Worm (Caenorhabditis elegans) whole organism, L3 larva: ENCODE data around the gene F19C6.4.

Experiments used
- R02D3.7 ChIP-seq: fragments of 150-350 bp; optimal IDR thresholded peaks from 2 replicates; lab custom pipeline; 2014; ENCODE audit warnings: missing biosample characterization, missing genetic modification characterization
- aly-2 ChIP-seq: fragments of 150-350 bp; optimal IDR thresholded peaks from 2 replicates; lab custom pipeline; 2014; ENCODE audit warnings: missing biosample characterization, missing genetic modification characterization
- ama-1 ChIP-seq: fragments of 150-350 bp; optimal IDR thresholded peaks from 2 replicates; lab custom pipeline; 2018
- ceh-16 ChIP-seq: sonication (generic microtip); optimal IDR thresholded peaks from 2 replicates; lab custom pipeline; 2017; ENCODE audit warnings: missing biosample characterization, missing genetic modification characterization
- ceh-28 ChIP-seq: fragments of 150-350 bp; optimal IDR thresholded peaks from 2 replicates; lab custom pipeline; 2014; ENCODE audit warnings: missing biosample characterization, missing genetic modification reagents, missing genetic modification characterization
- ceh-82 ChIP-seq: fragments of 150-350 bp; optimal IDR thresholded peaks from 2 replicates; lab custom pipeline; 2014; ENCODE audit warnings: missing biosample characterization, missing genetic modification characterization
- ceh-9 ChIP-seq: sonication (generic microtip); optimal IDR thresholded peaks from 2 replicates; lab custom pipeline; 2018; ENCODE audit warnings: missing biosample characterization, missing genetic modification characterization
- daf-12 ChIP-seq: fragments of 150-350 bp; optimal IDR thresholded peaks from 2 replicates; lab custom pipeline; 2014; ENCODE audit warnings: missing biosample characterization, missing genetic modification reagents, missing genetic modification characterization
- egl-27 ChIP-seq: sonication (generic microtip); optimal IDR thresholded peaks from 4 replicates; lab custom pipeline; 2017; ENCODE audit warnings: missing biosample characterization, missing genetic modification reagents, missing genetic modification characterization
- egl-5 ChIP-seq: fragments of 150-350 bp; optimal IDR thresholded peaks from 2 replicates; lab custom pipeline; 2017; ENCODE audit warnings: missing biosample characterization, missing genetic modification reagents, missing genetic modification characterization, inconsistent platforms
- elt-1 ChIP-seq: fragments of 150-350 bp; optimal IDR thresholded peaks from 2 replicates; lab custom pipeline; 2014; ENCODE audit warnings: missing biosample characterization, missing genetic modification characterization
- elt-2 ChIP-seq: sonication (generic microtip); optimal IDR thresholded peaks from 2 replicates; lab custom pipeline; 2016; ENCODE audit warnings: missing genetic modification reagents, mild to moderate bottlenecking, missing genetic modification characterization, missing compliant biosample characterization
- elt-3 ChIP-seq, 3 experiments: fragments of 150-350 bp in 1 of 3; sonication (generic microtip) in 2 of 3; optimal IDR thresholded peaks; 2 replicates in 2 of 3; 4 replicates in 1 of 3; lab custom pipeline; 2014 to 2017; ENCODE audit warnings: missing biosample characterization in 3 of 3, missing genetic modification characterization in 3 of 3
- eor-1 ChIP-seq, 2 experiments: fragments of 150-350 bp; optimal IDR thresholded peaks; 2 replicates each; lab custom pipeline; 2014 to 2018; ENCODE audit warnings: missing biosample characterization in 2 of 2, missing genetic modification characterization in 2 of 2
- fkh-10 ChIP-seq: sonication (generic microtip); optimal IDR thresholded peaks from 2 replicates; lab custom pipeline; 2017; ENCODE audit warnings: missing biosample characterization, missing genetic modification reagents, missing genetic modification characterization
- fkh-2 ChIP-seq: fragments of 150-350 bp; optimal IDR thresholded peaks from 2 replicates; lab custom pipeline; 2014; ENCODE audit warnings: missing biosample characterization, missing genetic modification reagents, missing genetic modification characterization
- fos-1 ChIP-seq: fragments of 150-350 bp; optimal IDR thresholded peaks from 2 replicates; lab custom pipeline; 2014; ENCODE audit warnings: missing biosample characterization, missing genetic modification characterization
- hmg-11 ChIP-seq: sonication (generic microtip); optimal IDR thresholded peaks from 2 replicates; lab custom pipeline; 2016; ENCODE audit warnings: missing genetic modification characterization, missing compliant biosample characterization
- jun-1 ChIP-seq: fragments of 150-350 bp; optimal IDR thresholded peaks from 2 replicates; lab custom pipeline; 2014; ENCODE audit warnings: missing biosample characterization, missing genetic modification reagents, missing genetic modification characterization
- lin-15B ChIP-seq: fragments of 150-350 bp; optimal IDR thresholded peaks from 2 replicates; lab custom pipeline; 2014; ENCODE audit warnings: missing biosample characterization, missing genetic modification characterization
- lin-39 ChIP-seq: fragments of 150-350 bp; optimal IDR thresholded peaks from 2 replicates; lab custom pipeline; 2018; ENCODE audit warnings: missing biosample characterization, missing genetic modification reagents, missing genetic modification characterization
- lsy-12 ChIP-seq: sonication (generic microtip); optimal IDR thresholded peaks from 2 replicates; lab custom pipeline; 2016; ENCODE audit warnings: mild to moderate bottlenecking, missing genetic modification characterization, missing compliant biosample characterization
- mdl-1 ChIP-seq: fragments of 150-350 bp; optimal IDR thresholded peaks from 2 replicates; lab custom pipeline; 2014; ENCODE audit warnings: missing biosample characterization, missing genetic modification characterization
- mml-1 ChIP-seq: fragments of 150-350 bp; sonication (generic microtip); optimal IDR thresholded peaks from 3 replicates; lab custom pipeline; 2014; ENCODE audit warnings: missing biosample characterization, missing genetic modification characterization
- nfya-1 ChIP-seq: sonication (generic microtip); optimal IDR thresholded peaks from 2 replicates; lab custom pipeline; 2017; ENCODE audit warnings: missing genetic modification characterization, mild to moderate bottlenecking, missing compliant biosample characterization, antibody characterized with exemption, moderate library complexity; ENCODE audit not compliant: insufficient read depth
- nhr-11 ChIP-seq: fragments of 150-350 bp; optimal IDR thresholded peaks from 2 replicates; lab custom pipeline; 2014; ENCODE audit warnings: missing biosample characterization, missing genetic modification characterization
- nhr-12 ChIP-seq: fragments of 150-350 bp; optimal IDR thresholded peaks from 2 replicates; lab custom pipeline; 2014; ENCODE audit warnings: missing biosample characterization, missing genetic modification characterization
- nhr-23 ChIP-seq: fragments of 150-350 bp; optimal IDR thresholded peaks from 2 replicates; lab custom pipeline; 2014; ENCODE audit warnings: missing biosample characterization, missing genetic modification reagents, missing genetic modification characterization
- nhr-237 ChIP-seq: fragments of 150-350 bp; optimal IDR thresholded peaks from 2 replicates; lab custom pipeline; 2014; ENCODE audit warnings: missing biosample characterization, missing genetic modification characterization
- nhr-25 ChIP-seq: sonication (generic microtip); optimal IDR thresholded peaks from 2 replicates; lab custom pipeline; 2017; ENCODE audit warnings: missing biosample characterization, missing genetic modification characterization
- nhr-28 ChIP-seq: fragments of 150-350 bp; optimal IDR thresholded peaks from 2 replicates; lab custom pipeline; 2014; ENCODE audit warnings: missing biosample characterization, missing genetic modification characterization
- nhr-43 ChIP-seq: sonication (generic microtip); optimal IDR thresholded peaks from 2 replicates; lab custom pipeline; 2016; ENCODE audit warnings: mild to moderate bottlenecking, missing genetic modification characterization, missing compliant biosample characterization; ENCODE audit not compliant: poor library complexity, severe bottlenecking
- nhr-67 ChIP-seq: fragments of 150-350 bp; optimal IDR thresholded peaks from 2 replicates; lab custom pipeline; 2014; ENCODE audit warnings: missing biosample characterization, missing genetic modification characterization
- nhr-76 ChIP-seq: fragments of 150-350 bp; sonication (generic microtip); optimal IDR thresholded peaks from 5 replicates; lab custom pipeline; 2014; ENCODE audit warnings: missing biosample characterization, missing genetic modification characterization
- nhr-77 ChIP-seq: fragments of 150-350 bp; optimal IDR thresholded peaks from 2 replicates; lab custom pipeline; 2014; ENCODE audit warnings: missing biosample characterization, missing genetic modification characterization
- pha-4 ChIP-seq: fragments of 150-350 bp; optimal IDR thresholded peaks from 2 replicates; lab custom pipeline; 2014; ENCODE audit warnings: missing biosample characterization, missing genetic modification reagents, missing genetic modification characterization
- pqm-1 ChIP-seq: fragments of 150-350 bp; optimal IDR thresholded peaks from 2 replicates; lab custom pipeline; 2017; ENCODE audit warnings: missing biosample characterization, missing genetic modification characterization, inconsistent platforms
- sea-2 ChIP-seq: fragments of 150-350 bp; sonication (generic microtip); optimal IDR thresholded peaks from 4 replicates; lab custom pipeline; 2014; ENCODE audit warnings: missing biosample characterization, missing genetic modification reagents, missing genetic modification characterization
- skn-1 ChIP-seq: fragments of 150-350 bp; optimal IDR thresholded peaks from 2 replicates; lab custom pipeline; 2014; ENCODE audit warnings: missing biosample characterization, missing genetic modification characterization
- snpc-4 ChIP-seq: fragments of 150-350 bp; optimal IDR thresholded peaks from 2 replicates; lab custom pipeline; 2014; ENCODE audit warnings: missing biosample characterization, missing genetic modification characterization
- tbx-2 ChIP-seq: sonication (generic microtip); optimal IDR thresholded peaks from 2 replicates; lab custom pipeline; 2016; ENCODE audit warnings: mild to moderate bottlenecking, missing genetic modification characterization, missing compliant biosample characterization
- unc-39 ChIP-seq: sonication (generic microtip); optimal IDR thresholded peaks from 4 replicates; lab custom pipeline; 2017; ENCODE audit warnings: missing biosample characterization, missing genetic modification characterization
- unc-62 ChIP-seq: fragments of 150-350 bp; sonication (generic microtip); optimal IDR thresholded peaks from 4 replicates; lab custom pipeline; 2014; ENCODE audit warnings: missing biosample characterization, missing genetic modification reagents, missing genetic modification characterization
- zag-1 ChIP-seq: fragments of 150-350 bp; optimal IDR thresholded peaks from 2 replicates; lab custom pipeline; 2014; ENCODE audit warnings: missing biosample characterization, missing genetic modification characterization
- ztf-11 ChIP-seq: fragments of 150-350 bp; optimal IDR thresholded peaks from 2 replicates; lab custom pipeline; 2014; ENCODE audit warnings: missing biosample characterization, missing genetic modification characterization
- ztf-4 ChIP-seq: fragments of 150-350 bp; optimal IDR thresholded peaks from 2 replicates; lab custom pipeline; 2014; ENCODE audit warnings: missing biosample characterization, missing genetic modification characterization

Gene F19C6.4

ce11 chrX:10051625-10052024, 33.8 kb upstream of the F19C6.4 start:
- TF ChIP-seq ceh-16 (tag; lab: Kevin White, UChicago) = no peak
- no peak for TF ChIP-seq nhr-11 (tag; lab: Kevin White, UChicago)
- TF ChIP-seq snpc-4 = no peak
- TF ChIP-seq nhr-28 (tag; lab: Kevin White, UChicago) = no peak
- no peak for TF ChIP-seq fkh-10 (GFP tag; lab: Kevin White, UChicago)
- peak; percentile 64 for TF ChIP-seq pha-4 (tag; lab: Kevin White, UChicago)
- peak; percentile 61 for TF ChIP-seq nhr-43 (tag; lab: Kevin White, UChicago)
- TF ChIP-seq ztf-11 (tag; lab: Kevin White, UChicago) = no peak
- no peak for TF ChIP-seq unc-39 (tag; lab: Kevin White, UChicago)
- no peak for TF ChIP-seq nhr-67 (tag; lab: Kevin White, UChicago)
- TF ChIP-seq ceh-28 (tag; lab: Kevin White, UChicago) = no peak
- TF ChIP-seq nhr-25 (tag; lab: Kevin White, UChicago) = peak; percentile 36
- peak; percentile 38 for TF ChIP-seq mdl-1 (tag; lab: Kevin White, UChicago)
- TF ChIP-seq nhr-237 (tag; lab: Kevin White, UChicago) = no peak
- TF ChIP-seq tbx-2 (tag; lab: Kevin White, UChicago) = no peak
- TF ChIP-seq egl-27 (tag; lab: Kevin White, UChicago) = no peak
- no peak for TF ChIP-seq hmg-11 (tag; lab: Kevin White, UChicago)
- TF ChIP-seq egl-5 = no peak
- TF ChIP-seq skn-1 (tag; lab: Kevin White, UChicago) = peak; percentile 25
- TF ChIP-seq daf-12 (tag; lab: Kevin White, UChicago) = no peak
- TF ChIP-seq nhr-77 (tag; lab: Kevin White, UChicago) = no peak
- no peak for TF ChIP-seq mml-1 (tag; lab: Kevin White, UChicago)
- no peak for TF ChIP-seq fkh-2 (tag; lab: Kevin White, UChicago)
- TF ChIP-seq pqm-1 (tag; lab: Kevin White, UChicago) = peak; percentile 90
- TF ChIP-seq nhr-76 (tag; lab: Kevin White, UChicago) = no peak
- TF ChIP-seq elt-3 (tag; optimal IDR thresholded peaks at IDR 0.05; lab: Kevin White, UChicago) = peak in 1 of 3 experiments; percentile 81
- peak; percentile 56 for TF ChIP-seq nhr-23 (tag; lab: Kevin White, UChicago)
- no peak for TF ChIP-seq ama-1 (lab: Kevin White, UChicago)
- TF ChIP-seq eor-1 (tag; optimal IDR thresholded peaks at IDR 0.05; lab: Kevin White, UChicago) = no peak
- no peak for TF ChIP-seq ceh-9 (tag; lab: Kevin White, UChicago)
- TF ChIP-seq elt-2 (tag; lab: Kevin White, UChicago) = peak; percentile 93
- peak; percentile 77 for TF ChIP-seq jun-1
- TF ChIP-seq aly-2 (tag; lab: Kevin White, UChicago) = no peak
- no peak for TF ChIP-seq ceh-82 (tag; lab: Kevin White, UChicago)
- no peak for TF ChIP-seq fos-1 (tag; lab: Kevin White, UChicago)
- TF ChIP-seq lin-39 (tag; lab: Kevin White, UChicago) = no peak
- no peak for TF ChIP-seq nhr-12 (tag; lab: Kevin White, UChicago)
- no peak for TF ChIP-seq sea-2 (GFP tag; lab: Kevin White, UChicago)
- no peak for TF ChIP-seq R02D3.7
- TF ChIP-seq ztf-4 (tag; lab: Kevin White, UChicago) = no peak
- peak; percentile 15 for TF ChIP-seq lsy-12 (tag; lab: Kevin White, UChicago)
- TF ChIP-seq unc-62 (GFP tag; lab: Kevin White, UChicago) = no peak
- no peak for TF ChIP-seq elt-1 (tag; lab: Kevin White, UChicago)
- peak; percentile 4 for TF ChIP-seq nfya-1
- no peak for TF ChIP-seq zag-1 (tag; lab: Kevin White, UChicago)
- no peak for TF ChIP-seq lin-15B
